Worm (Caenorhabditis elegans) whole organism, early embryonic: ENCODE data around the gene nlp-56.

ENCODE experiments used
- B0310.2 ChIP-seq: sonication (generic microtip); optimal IDR thresholded peaks from 2 replicates; lab custom pipeline; 2016; ENCODE audit warnings: mild to moderate bottlenecking, missing genetic modification characterization, missing compliant biosample characterization
- F13C5.2 ChIP-seq: sonication (generic microtip); optimal IDR thresholded peaks from 2 replicates; lab custom pipeline; 2017; ENCODE audit warnings: mild to moderate bottlenecking, missing genetic modification characterization, inconsistent platforms, missing compliant biosample characterization
- ama-1 ChIP-seq: fragments of 150-350 bp; optimal IDR thresholded peaks from 2 replicates; lab custom pipeline; 2014
- ceh-13 ChIP-seq: fragments of 200-800 bp; sonication (Bioruptor generic); optimal IDR thresholded peaks from 2 replicates; lab custom pipeline; 2018; ENCODE audit warnings: mild to moderate bottlenecking, missing genetic modification characterization, missing compliant biosample characterization
- flt-1 ChIP-seq: fragments of 200-800 bp; sonication (Bioruptor generic); IDR thresholded peaks from 2 replicates; pipeline ENCODE4 v1.3.6; 2022; ENCODE audit warnings: missing genetic modification characterization, missing compliant biosample characterization
- hmbx-1 ChIP-seq: sonication (generic microtip); optimal IDR thresholded peaks from 2 replicates; lab custom pipeline; 2016; ENCODE audit warnings: mild to moderate bottlenecking, missing genetic modification characterization, missing compliant biosample characterization
- hmg-4 ChIP-seq: fragments of 200-800 bp; sonication (Bioruptor generic); optimal IDR thresholded peaks from 2 replicates; lab custom pipeline; 2018; ENCODE audit warnings: mild to moderate bottlenecking, missing genetic modification characterization, missing compliant biosample characterization
- hnd-1 ChIP-seq: sonication (generic microtip); optimal IDR thresholded peaks from 2 replicates; lab custom pipeline; 2016; ENCODE audit warnings: missing genetic modification characterization, missing compliant biosample characterization
- scrt-1 ChIP-seq: fragments of 200-800 bp; sonication (Bioruptor generic); IDR thresholded peaks from 2 replicates; pipeline ENCODE4 v1.3.6; 2022; ENCODE audit warnings: missing genetic modification characterization, missing compliant biosample characterization
- sea-1 ChIP-seq: fragments of 200-800 bp; sonication (Bioruptor generic); conservative IDR thresholded peaks from 2 replicates; pipeline ENCODE4 v1.3.6; 2022; ENCODE audit warnings: missing genetic modification characterization, missing compliant biosample characterization
- tbx-37 ChIP-seq: fragments of 200-800 bp; sonication (Bioruptor generic); conservative IDR thresholded peaks from 2 replicates; pipeline ENCODE4 v1.3.6; 2022; ENCODE audit warnings: missing genetic modification reagents, missing genetic modification characterization, missing compliant biosample characterization
- tra-4 ChIP-seq: sonication (generic microtip); optimal IDR thresholded peaks from 2 replicates; lab custom pipeline; 2017; ENCODE audit warnings: missing genetic modification characterization, missing compliant biosample characterization

DNA sequence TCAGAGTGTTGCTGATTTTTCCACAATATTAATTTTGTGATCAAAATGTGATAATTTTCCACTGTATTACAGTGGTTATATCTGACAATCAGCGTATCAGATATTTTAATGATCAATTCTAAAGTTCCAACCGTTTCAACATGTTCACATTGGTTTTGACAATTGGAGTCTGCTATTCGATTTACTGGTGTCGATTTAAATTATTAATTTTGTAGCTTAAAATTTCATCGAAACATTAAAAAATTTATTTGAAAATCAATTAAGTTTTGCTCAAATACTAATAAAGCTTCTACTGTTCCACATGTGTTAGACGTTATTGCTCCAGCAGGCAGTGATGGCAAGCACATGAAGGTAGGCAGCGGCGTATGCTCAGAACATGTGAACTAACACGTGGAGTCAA, 26.8 kb downstream of the nlp-56 start:
- TF ChIP-seq B0310.2 (tag; lab: Kevin White, UChicago) (no peak), scrt-1 (no peak), sea-1 (GFP tag; lab: Robert Waterston, UW) (no peak), F13C5.2 (tag; lab: Kevin White, UChicago) (no peak), flt-1 (GFP tag; lab: Robert Waterston, UW) (no peak), tra-4 (tag; lab: Kevin White, UChicago) (no peak), ceh-13 (GFP tag; lab: Kevin White, UChicago) (no peak), hnd-1 (no peak), ama-1 (lab: Kevin White, UChicago) (no peak), hmg-4 (GFP tag; lab: Kevin White, UChicago) (no peak), hmbx-1 (tag; lab: Kevin White, UChicago) (no peak), tbx-37 (GFP tag; lab: Robert Waterston, UW) (no peak)
